Worm (Caenorhabditis elegans): ENCODE results near the gene T19D12.4.

DNA sequence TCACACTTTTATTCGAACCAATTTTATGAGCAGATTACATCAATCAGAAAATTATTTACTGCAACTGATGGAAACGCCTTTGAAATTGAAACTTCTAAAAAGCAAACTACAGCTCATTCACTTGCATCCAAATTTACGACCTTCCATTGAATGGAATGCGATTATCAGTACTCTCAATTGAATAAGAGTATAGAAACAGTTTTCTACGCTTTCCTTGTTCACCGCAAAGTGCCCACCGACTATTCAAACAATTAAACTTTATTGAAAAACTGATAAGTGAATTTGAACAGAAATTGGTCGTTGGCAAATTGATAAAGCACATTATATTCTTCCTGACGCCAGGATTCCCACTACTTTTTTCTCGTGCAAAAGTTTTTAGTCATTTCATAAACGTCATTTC is 35.0 kb downstream of the T19D12.4 start:
- no peak for TF ChIP-seq med-1 (GFP tag; optimal IDR thresholded peaks at IDR 0.05; ENCODE audit: insufficient read depth)
- no peak for TF ChIP-seq flt-1 (GFP tag; IDR thresholded peaks at IDR 0.05)
- no peak for TF ChIP-seq tab-1 (GFP tag; IDR thresholded peaks at IDR 0.05)
